Worm (Caenorhabditis elegans) whole organism, L1 larva: ENCODE results near the gene Y41D4B.24.

Experiments
- C04F5.9 ChIP-seq: sonication (generic microtip); optimal IDR thresholded peaks from 2 replicates; lab custom pipeline; 2016; ENCODE audit warnings: missing genetic modification characterization, missing compliant biosample characterization
- F16B12.6 ChIP-seq: fragments of 150-350 bp; optimal IDR thresholded peaks from 2 replicates; lab custom pipeline; 2014; ENCODE audit warnings: missing biosample characterization, missing genetic modification characterization
- ceh-82 ChIP-seq, 3 experiments: fragments of 150-350 bp in 1 of 3; sonication (generic microtip) in 2 of 3; optimal IDR thresholded peaks; 2 replicates each; lab custom pipeline; 2014 to 2017; ENCODE audit warnings: missing biosample characterization in 3 of 3, missing genetic modification characterization in 3 of 3
- efl-1 ChIP-seq, 4 experiments: fragments of 150-350 bp; optimal IDR thresholded peaks in 3 of 4; peaks in 1 of 4; 1 replicate in 1 of 4; 2 replicates in 3 of 4; lab custom pipeline; 2014; ENCODE audit warnings: missing biosample characterization in 2 of 4, missing genetic modification characterization in 2 of 4, missing genetic modification reagents in 2 of 4
- lin-13 ChIP-seq: fragments of 150-350 bp; optimal IDR thresholded peaks from 2 replicates; lab custom pipeline; 2014; ENCODE audit warnings: missing biosample characterization, missing genetic modification reagents, missing genetic modification characterization
- pqm-1 ChIP-seq: sonication (generic microtip); optimal IDR thresholded peaks from 3 replicates; lab custom pipeline; 2017; ENCODE audit warnings: missing biosample characterization, missing genetic modification characterization
- unc-86 ChIP-seq: sonication (generic microtip); optimal IDR thresholded peaks from 2 replicates; lab custom pipeline; 2016; ENCODE audit warnings: missing genetic modification characterization, missing compliant biosample characterization
- unc-98 ChIP-seq: fragments of 200-800 bp; sonication (Bioruptor generic); IDR thresholded peaks from 2 replicates; pipeline ENCODE4 v1.3.6; 2022; ENCODE audit warnings: missing genetic modification characterization, missing compliant biosample characterization
- ztf-4 ChIP-seq: fragments of 150-350 bp; optimal IDR thresholded peaks from 2 replicates; lab custom pipeline; 2014; ENCODE audit warnings: missing biosample characterization, missing genetic modification characterization

- no peak for TF ChIP-seq F16B12.6 (tag; lab: Kevin White, UChicago)
- TF ChIP-seq lin-13 (GFP tag; lab: Kevin White, UChicago) = no peak
- no peak for TF ChIP-seq ztf-4 (tag; lab: Kevin White, UChicago)
- peak; percentile 26 for TF ChIP-seq unc-86 (tag; lab: Kevin White, UChicago)
- TF ChIP-seq ceh-82 (tag; optimal IDR thresholded peaks at IDR 0.05; lab: Kevin White, UChicago) = peak in 1 of 3 experiments; percentile 21
- no peak for TF ChIP-seq pqm-1 (tag; lab: Kevin White, UChicago)
- TF ChIP-seq efl-1 (optimal IDR thresholded peaks at IDR 0.05; lab: Kevin White, UChicago) = peak in 1 of 2 experiments; percentile 22
- peak in 1 of 2 experiments; percentile 60 for TF ChIP-seq efl-1 (GFP tag; optimal IDR thresholded peaks at IDR 0.05 in 1 of 2; lab: Kevin White, UChicago)
- TF ChIP-seq C04F5.9 (tag; lab: Kevin White, UChicago) = no peak
- TF ChIP-seq unc-98 = no peak
These were observed 29.1 kb upstream of the Y41D4B.24 start, which contains the start of gene rpi-2 for ce11 chrIV:1711029-1711489.
